Worm (Caenorhabditis elegans): ENCODE measurements around the gene F54D8.6.

Gene F54D8.6

ce11 chrIII:5112399-5112798, 9.6 kb downstream of the F54D8.6 start:
- TF ChIP-seq nfyb-1 (GFP tag; IDR thresholded peaks at IDR 0.05) (no peak), hrde-1 (tag; optimal IDR thresholded peaks at IDR 0.05; ENCODE audit: borderline replicate concordance) (no peak), mcd-1 (GFP tag; IDR thresholded peaks at IDR 0.05) (no peak), ztf-26 (tag; optimal IDR thresholded peaks at IDR 0.05) (no peak), mel-28 (tag; optimal IDR thresholded peaks at IDR 0.05; ENCODE audit: borderline replicate concordance) (no peak), aptf-2 (GFP tag; conservative IDR thresholded peaks at IDR 0.05) (no peak), lin-40 (tag; optimal IDR thresholded peaks at IDR 0.05) (no peak), madf-8 (GFP tag; conservative IDR thresholded peaks at IDR 0.05) (no peak), ceh-91 (GFP tag; IDR thresholded peaks at IDR 0.05) (no peak), ceh-100 (GFP tag; IDR thresholded peaks at IDR 0.05) (no peak), nhr-27 (tag; optimal IDR thresholded peaks at IDR 0.05) (no peak), F39B2.1 (GFP tag; IDR thresholded peaks at IDR 0.05) (no peak), ztf-25 (GFP tag; IDR thresholded peaks at IDR 0.05) (no peak), B0035.1 (tag; optimal IDR thresholded peaks at IDR 0.05) (no peak), athp-1 (tag; optimal IDR thresholded peaks at IDR 0.05) (no peak), ama-1 (optimal IDR thresholded peaks at IDR 0.05) (no peak), ama-1 (GFP tag; optimal IDR thresholded peaks at IDR 0.05) (no peak), T07F8.4 (tag; optimal IDR thresholded peaks at IDR 0.05) (no peak), lag-1 (GFP tag; IDR thresholded peaks at IDR 0.05) (no peak), dox-1 (GFP tag; IDR thresholded peaks at IDR 0.05) (no peak)

- TF ChIP-seq ceh-40 (GFP tag; IDR thresholded peaks at IDR 0.05), result no peak
- peak; percentile 23 for TF ChIP-seq nhr-80 (tag; optimal IDR thresholded peaks at IDR 0.05)
These were observed 10.2 kb downstream of the F54D8.6 start for ce11 chrIII:5112998-5113397.

ce11 chrIII:5119063-5119462, 16.3 kb downstream of the F54D8.6 start:
- TF ChIP-seq F49E8.2 (tag; optimal IDR thresholded peaks at IDR 0.05; ENCODE audit: insufficient read depth), result no peak
- TF ChIP-seq B0019.2 (GFP tag; conservative IDR thresholded peaks at IDR 0.05), result no peak
- TF ChIP-seq ceh-58 (GFP tag; IDR thresholded peaks at IDR 0.05), result no peak
- no peak for TF ChIP-seq xnd-1 (tag; optimal IDR thresholded peaks at IDR 0.05)
- no peak for TF ChIP-seq C17E4.6 (GFP tag; IDR thresholded peaks at IDR 0.05)
- no peak for TF ChIP-seq ztf-18 (tag; optimal IDR thresholded peaks at IDR 0.05)
- no peak for TF ChIP-seq nhr-80 (tag; optimal IDR thresholded peaks at IDR 0.05)
- TF ChIP-seq somi-1 (GFP tag; optimal IDR thresholded peaks at IDR 0.05), result no peak
- no peak for TF ChIP-seq pha-4 (tag; optimal IDR thresholded peaks at IDR 0.05)
- TF ChIP-seq zim-3 (tag; optimal IDR thresholded peaks at IDR 0.05), result no peak
- no peak for TF ChIP-seq T26A5.8 (tag; optimal IDR thresholded peaks at IDR 0.05)
- no peak for TF ChIP-seq attf-3 (GFP tag; conservative IDR thresholded peaks at IDR 0.05)
- TF ChIP-seq F39B2.1 (GFP tag; IDR thresholded peaks at IDR 0.05), result no peak
- no peak for TF ChIP-seq hmg-1.2 (GFP tag; IDR thresholded peaks at IDR 0.05)
- TF ChIP-seq ZK185.1 (tag; optimal IDR thresholded peaks at IDR 0.05; ENCODE audit: poor library complexity, severe bottlenecking), result no peak

ce11 chrIII:5120593-5120992, 17.8 kb downstream of the F54D8.6 start:
- TF ChIP-seq rec-8 (tag; optimal IDR thresholded peaks at IDR 0.05) (no peak), lin-54 (GFP tag; optimal IDR thresholded peaks at IDR 0.05) (no peak), ZK185.1 (tag; optimal IDR thresholded peaks at IDR 0.05; ENCODE audit: poor library complexity, severe bottlenecking) (no peak), dpff-1 (tag; optimal IDR thresholded peaks at IDR 0.05) (no peak), Y67H2A.10 (GFP tag; conservative IDR thresholded peaks at IDR 0.05) (no peak), ceh-79 (tag; optimal IDR thresholded peaks at IDR 0.05) (no peak), C06A6.2 (GFP tag; conservative IDR thresholded peaks at IDR 0.05) (no peak), hlh-26 (GFP tag; conservative IDR thresholded peaks at IDR 0.05) (no peak), lir-1 (GFP tag; conservative IDR thresholded peaks at IDR 0.05) (no peak), madf-8 (GFP tag; conservative IDR thresholded peaks at IDR 0.05) (no peak)
